Worm (Caenorhabditis elegans): ENCODE measurements around the gene oac-46.
A peak's percentile ranks its signal among the peaks of the same experiment; 100 is the strongest.

- no peak for TF ChIP-seq nhr-6 (tag; optimal IDR thresholded peaks at IDR 0.05)
- TF ChIP-seq unc-130 (GFP tag; optimal IDR thresholded peaks at IDR 0.05) = no peak
- no peak for TF ChIP-seq pqm-1 (tag; optimal IDR thresholded peaks at IDR 0.05)
- peak; percentile 51 for TF ChIP-seq nhr-28 (tag; optimal IDR thresholded peaks at IDR 0.05)
- TF ChIP-seq mes-2 (tag; optimal IDR thresholded peaks at IDR 0.05; ENCODE audit: poor library complexity, severe bottlenecking) = no peak
Observed at ce11 chrII:8811825-8812224, 40.1 kb downstream of the oac-46 start.

All from whole organism, L4 larva.